Worm (Caenorhabditis elegans): Measurements from ENCODE around the gene C34C12.6.

ce11 chrIII:3502215-3502838, 19.9 kb downstream of the C34C12.6 start, which contains the start of gene M01F1.8:
- TF ChIP-seq nhr-6 (tag; optimal IDR thresholded peaks at IDR 0.05) (no peak), lin-13 (GFP tag; optimal IDR thresholded peaks at IDR 0.05) (no peak), ama-1 (optimal IDR thresholded peaks at IDR 0.05) (no peak), dmd-4 (tag; optimal IDR thresholded peaks at IDR 0.05) (no peak), snpc-4 (tag; optimal IDR thresholded peaks at IDR 0.05) (no peak)
